Fruit fly (Drosophila melanogaster) ovary, adult (tissue): ENCODE measurements around the gene CG14195.

Experiments used
- CG17801 ChIP-seq: fragments of 200-800 bp; optimal IDR thresholded peaks from 2 replicates; lab custom pipeline; 2019; ENCODE audit warnings: missing biosample characterization, mild to moderate bottlenecking, missing genetic modification characterization, moderate library complexity; ENCODE audit not compliant: partially characterized antibody

CG14195 gene

DNA sequence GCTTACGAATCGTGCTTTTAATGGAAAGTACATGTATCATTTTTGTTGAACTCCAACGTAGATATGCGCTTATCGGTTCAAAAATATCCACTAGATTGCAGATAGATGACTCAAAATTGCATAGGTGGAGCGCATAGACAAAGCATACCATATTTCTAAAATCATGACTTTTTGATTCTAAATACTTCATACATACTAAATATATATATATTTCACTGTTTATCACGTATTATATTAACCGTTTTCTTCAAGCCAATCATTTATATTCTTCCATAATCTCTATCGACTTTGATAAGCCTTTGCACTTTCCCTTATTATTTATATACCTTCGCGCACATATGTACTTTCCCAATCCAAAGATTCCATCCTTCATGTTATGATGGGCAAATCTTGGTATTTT is at the start of gene CG14195:
Gene CG14195, minus strand, starts transcription at position 101 of the 400 bp plus-strand sequence.
- no peak for TF ChIP-seq CG17801 (GFP tag; lab: Kevin White, UChicago)

DNA sequence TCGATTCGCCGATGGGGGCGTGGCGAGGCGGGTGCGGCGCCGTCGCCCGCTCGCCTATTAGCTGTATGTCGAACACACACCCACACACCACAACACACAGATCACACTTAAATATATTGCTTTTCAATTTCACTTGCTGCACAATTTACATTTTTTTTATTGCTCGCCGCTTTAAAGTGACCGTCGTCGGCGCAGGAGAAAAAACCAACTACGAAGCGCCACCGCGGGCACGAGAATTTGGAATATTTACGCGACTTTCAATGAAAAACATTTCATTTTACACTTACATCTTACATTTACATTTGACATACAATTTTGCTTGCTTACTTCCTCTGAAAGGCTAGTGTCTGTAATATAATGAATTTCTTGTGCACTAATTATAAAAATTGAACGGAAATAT is 49.2 kb upstream of the CG14195 start, which contains the start of gene rictor:
Gene rictor, minus strand, starts transcription at position 170 of the 400 bp plus-strand sequence.
- no peak for TF ChIP-seq CG17801 (GFP tag; lab: Kevin White, UChicago)

DNA sequence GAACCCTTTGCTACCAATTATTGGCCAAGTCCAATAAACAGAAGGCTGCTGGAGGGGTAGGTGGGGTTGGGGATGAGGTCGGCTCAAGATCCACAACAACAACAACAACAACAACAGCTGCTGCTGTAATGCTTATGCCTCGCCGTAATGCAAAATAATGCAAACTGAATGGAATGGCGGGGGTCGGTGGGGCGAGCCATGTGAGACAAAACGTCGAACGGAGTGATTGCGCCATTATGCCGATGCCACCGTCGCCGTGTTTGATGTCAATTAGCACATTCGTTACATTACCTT is 48.8 kb upstream of the CG14195 start:
- TF ChIP-seq CG17801 (GFP tag; lab: Kevin White, UChicago) = no peak

DNA sequence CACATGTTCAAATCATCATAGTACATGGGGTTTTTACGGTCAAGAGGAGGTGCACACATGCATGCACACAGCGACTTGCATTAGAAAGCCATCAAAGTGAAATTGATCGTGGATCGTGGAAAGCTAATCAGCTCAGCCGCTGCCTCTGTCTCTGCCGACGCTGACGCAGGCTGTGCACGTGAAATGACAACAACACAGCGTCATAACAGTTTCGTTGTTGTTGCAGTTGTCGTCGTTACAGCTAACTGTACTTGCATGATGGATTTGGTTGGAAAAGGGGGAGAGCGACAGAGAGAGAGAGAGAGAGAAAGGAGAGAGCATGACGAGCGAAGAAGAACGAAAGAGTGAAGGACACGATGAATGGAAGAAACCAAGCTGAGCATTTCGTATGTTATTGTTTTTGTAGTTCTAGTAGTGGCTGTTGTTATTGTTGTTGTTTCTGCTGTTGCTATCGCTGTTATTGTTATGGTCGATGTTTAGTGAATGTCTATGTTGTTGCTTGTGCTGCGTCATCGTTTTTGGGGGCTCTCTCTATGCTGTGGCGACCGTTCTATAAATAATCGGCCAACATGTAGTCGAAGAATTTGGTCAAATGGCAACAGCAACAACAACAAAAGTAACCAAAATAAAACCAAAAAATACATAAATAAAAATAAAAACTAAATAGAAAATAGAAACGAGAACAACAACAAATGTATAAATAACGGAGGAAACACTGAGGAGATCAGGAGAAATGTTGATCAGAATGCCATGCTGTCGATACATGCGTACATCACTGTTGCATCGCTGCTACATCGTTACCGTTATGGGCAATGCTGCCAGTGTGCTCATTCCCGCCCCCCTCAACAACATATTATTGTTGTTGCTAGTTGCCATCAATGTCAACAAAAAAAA is 48.2 kb upstream of the CG14195 start:
- TF ChIP-seq CG17801 (GFP tag; lab: Kevin White, UChicago) = no peak

DNA sequence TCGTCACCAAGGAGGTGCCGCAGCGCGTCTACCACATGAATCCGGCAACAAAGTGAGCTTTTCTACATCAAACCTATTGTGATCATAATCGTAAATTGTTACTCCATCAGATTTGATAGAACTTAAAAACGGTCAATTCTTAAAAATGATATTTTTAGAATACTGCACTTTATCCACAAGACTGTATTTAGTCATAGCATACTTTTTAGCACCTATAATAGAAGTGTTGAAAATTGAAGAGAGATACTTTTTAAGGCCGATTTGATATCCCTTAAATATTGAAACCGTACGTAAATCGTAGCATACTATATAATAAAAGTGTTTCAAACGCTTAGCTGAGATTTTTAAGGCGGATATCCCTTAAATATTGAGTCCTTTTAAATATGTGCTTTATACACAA is 38.3 kb upstream of the CG14195 start:
- no peak for TF ChIP-seq CG17801 (GFP tag; lab: Kevin White, UChicago)

DNA sequence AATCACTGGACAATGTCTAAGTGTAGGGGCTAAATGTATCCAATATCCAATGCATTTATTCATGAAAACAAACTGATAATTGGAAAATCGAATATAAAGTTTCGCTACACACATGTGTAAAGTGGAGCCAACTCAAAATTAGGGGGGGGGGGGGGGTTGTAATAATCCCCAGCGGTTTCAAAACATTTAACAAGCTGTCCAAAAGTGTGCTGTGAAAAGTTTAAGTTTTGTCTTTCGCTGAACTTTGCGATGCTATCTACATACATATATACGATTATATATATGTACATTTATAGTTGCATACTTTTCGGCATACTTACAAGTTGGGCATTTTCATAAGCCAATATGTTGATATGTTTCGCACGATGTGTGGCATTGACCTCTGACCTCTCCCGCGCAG is 37.5 kb upstream of the CG14195 start:
- TF ChIP-seq CG17801 (GFP tag; lab: Kevin White, UChicago) = no peak

DNA sequence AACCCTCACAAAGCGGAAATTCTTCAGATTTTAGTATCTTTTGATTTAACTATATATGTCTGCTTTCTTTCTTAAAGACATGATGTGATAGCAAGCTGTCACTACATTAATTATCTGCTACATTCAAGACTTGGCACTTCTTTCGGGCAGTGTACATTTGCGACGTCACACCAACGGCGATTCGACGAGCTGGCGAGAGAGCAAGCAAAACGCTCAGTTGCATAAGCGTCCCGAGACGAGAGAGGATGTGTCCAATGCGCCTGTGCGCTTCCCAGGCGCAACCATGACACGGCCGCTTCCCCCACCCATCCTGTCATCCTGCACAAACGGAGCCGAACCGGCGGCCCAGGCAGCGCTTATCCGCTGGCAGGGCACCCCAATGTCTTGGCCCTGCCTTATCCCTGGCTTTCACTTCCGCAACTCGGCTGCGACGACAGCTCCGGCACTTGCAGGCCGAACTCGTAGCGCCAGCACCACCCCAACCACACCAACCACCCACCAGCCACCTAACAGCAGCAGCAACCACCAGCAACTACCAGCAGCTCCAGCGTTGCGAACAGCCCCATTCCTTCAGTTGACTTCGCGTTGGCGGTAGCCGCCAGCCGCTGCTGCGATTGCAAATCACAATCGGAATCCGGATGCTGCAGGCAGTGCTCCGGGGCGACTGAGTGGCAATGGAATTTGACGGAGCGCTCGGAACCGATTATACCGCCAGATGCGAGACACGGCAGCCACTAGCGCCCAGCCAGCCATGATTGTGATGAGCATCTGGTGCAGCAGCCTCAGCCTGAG is 36.7 kb upstream of the CG14195 start, which contains the start of gene Hs3st-B:
Gene Hs3st-B, plus strand, starts transcription at position 214 of the 792 bp plus-strand sequence.
- no peak for TF ChIP-seq CG17801 (GFP tag; lab: Kevin White, UChicago)

DNA sequence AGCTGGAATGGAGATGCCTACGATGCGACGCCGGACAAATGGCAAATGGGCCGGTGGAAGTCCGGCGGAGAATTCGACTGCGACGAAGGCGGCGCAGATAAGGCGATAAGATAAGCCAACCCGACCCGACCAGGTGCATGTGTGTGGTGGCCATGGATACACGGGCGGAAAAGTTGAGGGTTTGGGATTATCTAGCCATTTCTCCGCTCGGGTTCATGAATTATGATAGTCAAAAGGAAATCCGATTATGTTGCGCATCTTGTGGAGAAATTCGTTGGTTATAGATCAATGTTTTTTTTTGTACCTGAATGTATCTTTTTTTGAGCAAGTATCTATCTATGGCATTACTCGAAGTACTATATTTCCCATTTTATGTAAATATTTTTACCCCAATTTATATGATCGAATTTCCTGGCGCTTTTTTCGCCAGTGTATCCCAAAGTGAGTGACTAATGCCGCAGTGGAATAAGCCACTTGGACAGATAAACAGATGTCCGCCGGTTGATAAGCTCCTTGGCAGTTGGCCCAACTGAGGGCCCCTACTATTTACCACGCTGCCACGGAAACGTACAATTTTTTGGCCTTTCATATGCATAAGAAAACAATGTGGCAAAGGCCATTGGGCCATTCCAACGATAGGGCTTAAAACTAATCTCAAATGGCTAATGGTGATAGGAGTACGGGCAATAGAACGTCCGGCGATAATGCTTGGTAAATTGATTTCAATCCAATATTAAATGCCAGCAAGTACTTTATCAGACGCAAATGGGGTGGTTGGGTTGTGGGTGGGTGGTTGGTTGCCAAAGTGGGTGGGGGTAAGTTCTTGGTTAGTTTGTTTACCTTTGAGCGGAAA is 35.5 kb upstream of the CG14195 start, which contains the start of gene CG7992:
Gene CG7992, minus strand, starts transcription at position 51 of the 853 bp plus-strand sequence.
- no peak for TF ChIP-seq CG17801 (GFP tag; lab: Kevin White, UChicago)

DNA sequence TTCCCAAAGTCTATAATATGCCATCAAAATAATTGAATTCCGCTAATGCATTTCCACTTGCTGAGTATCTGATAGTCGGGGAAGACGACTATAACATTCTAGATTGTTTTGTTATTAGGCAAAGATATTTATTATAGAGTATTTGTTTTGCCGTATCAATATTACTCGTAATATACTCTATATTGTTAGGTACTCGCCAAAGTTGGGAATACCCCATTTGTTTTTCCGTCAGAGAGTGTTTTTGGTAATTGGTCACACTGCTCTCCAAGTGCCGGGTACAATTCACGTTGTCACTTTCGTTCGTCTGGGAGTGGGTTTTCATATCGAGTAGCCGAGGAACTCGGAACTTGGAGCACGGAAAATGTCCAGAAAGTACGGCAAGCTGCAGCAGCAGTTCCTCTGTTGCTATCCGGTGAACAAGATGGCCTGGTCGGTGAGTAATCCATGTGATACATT is 31.5 kb upstream of the CG14195 start, which contains the start of gene CG7889:
Gene CG7889, plus strand, starts transcription at position 253 of the 456 bp plus-strand sequence.
- no peak for TF ChIP-seq CG17801 (GFP tag; lab: Kevin White, UChicago)

DNA sequence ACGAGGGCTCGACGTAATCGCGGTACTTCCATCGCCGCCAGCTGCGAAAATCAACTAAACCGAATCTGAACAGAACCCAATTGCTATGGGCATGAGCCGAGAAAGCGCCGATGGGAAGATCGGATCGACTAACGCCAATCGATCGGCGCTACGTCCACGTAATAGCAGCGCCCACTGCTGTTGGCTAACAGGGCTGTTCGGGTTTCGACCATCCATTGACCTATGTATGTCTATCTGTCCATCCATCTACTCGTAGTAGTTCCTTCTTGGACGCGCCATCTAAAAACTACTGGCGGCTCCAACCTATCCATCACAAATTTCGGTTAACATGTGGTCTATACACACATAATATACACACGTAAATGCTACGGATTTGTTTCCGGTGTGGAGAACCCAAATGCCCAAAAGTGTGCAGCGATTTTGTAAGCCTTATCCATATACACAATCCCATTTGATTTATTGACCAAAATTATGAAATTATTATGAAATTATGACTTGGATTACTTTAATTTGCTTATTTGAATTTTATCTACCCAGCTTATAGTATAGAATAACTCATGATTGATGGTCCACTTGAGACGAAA is 30.0 kb upstream of the CG14195 start, which contains the start of gene CG14196:
Gene CG14196, minus strand, starts transcription at position 51 of the 584 bp plus-strand sequence.
- no peak for TF ChIP-seq CG17801 (GFP tag; lab: Kevin White, UChicago)

DNA sequence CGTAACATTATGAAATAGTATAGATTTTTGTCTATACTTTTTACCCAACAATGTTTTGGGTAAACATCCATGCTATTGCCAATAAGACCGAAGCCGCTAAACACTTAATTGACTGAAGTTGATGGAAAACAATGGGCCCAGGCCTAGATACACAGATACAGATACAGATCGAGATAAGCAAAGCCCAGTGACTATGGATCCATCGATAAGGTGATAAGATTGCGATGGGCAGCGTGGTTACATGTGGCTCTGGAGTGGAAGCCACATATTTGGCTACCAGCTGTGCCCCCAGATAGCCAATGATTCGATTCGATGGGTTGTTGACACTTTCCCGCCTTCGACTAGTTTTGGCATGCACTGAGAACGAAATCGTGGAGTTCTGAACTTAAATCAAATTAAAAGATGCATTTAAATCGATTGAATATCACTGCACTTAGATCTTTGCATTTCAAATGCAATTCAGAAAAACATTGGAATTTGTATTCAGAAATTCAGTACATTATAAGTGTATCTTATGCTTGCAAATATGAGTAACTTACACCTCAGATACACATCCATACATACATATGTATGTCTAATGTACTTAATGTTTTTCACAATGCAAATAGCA is 28.5 kb upstream of the CG14195 start:
- TF ChIP-seq CG17801 (GFP tag; lab: Kevin White, UChicago) = no peak

DNA sequence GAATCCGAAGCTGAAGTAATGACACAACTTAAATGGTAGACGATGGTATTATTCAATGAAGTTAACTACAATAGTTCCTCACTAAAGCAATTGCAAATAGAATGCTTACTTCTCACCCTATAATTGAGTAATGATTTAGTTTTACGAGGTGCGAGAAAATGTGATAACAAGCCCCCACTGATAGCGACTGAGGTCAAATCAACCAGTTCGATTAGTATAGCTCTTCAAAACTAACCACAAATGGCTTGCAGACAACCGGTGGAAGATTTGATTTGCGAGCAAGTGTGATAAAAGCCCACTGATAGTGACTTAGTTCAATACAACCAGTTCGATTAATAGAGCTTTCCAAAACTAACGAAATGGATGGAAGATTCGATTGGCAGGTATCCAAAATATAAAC is 27.5 kb upstream of the CG14195 start:
- TF ChIP-seq CG17801 (GFP tag; lab: Kevin White, UChicago) = no peak

DNA sequence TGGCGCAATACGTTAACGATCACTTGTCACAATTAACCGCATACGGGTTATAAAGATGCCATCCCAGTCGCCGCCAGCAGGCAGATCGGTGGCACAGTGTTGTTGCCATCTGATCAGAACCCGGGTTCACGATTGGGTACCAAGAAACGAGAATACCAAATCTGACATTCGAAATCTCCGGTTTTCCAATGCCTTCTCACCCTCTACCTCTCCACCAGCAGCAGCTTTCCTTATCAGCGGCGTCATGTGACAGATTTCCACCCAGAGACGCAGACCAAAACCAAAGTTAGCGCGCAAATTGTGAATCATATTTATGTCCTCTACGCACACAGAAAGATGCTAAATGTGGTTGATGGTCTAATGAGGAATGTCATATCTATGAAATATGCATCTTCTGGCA is 26.7 kb upstream of the CG14195 start:
- TF ChIP-seq CG17801 (GFP tag; lab: Kevin White, UChicago) = no peak
